Worm (Caenorhabditis elegans) whole organism, L1 larva: ENCODE results near the gene aat-8.
A peak's percentile ranks its signal among the peaks of the same experiment; 100 is the strongest.
"Not testable (repeated sequence)": the region's sequence is repeated elsewhere in the genome, so short reads cannot be mapped to it uniquely, and the experiment has no call there.

ENCODE experiments used
- C04F5.9 ChIP-seq: sonication (generic microtip); optimal IDR thresholded peaks from 2 replicates; lab custom pipeline; 2016; ENCODE audit warnings: missing genetic modification characterization, missing compliant biosample characterization
- C34B4.2 ChIP-seq: sonication (generic microtip); optimal IDR thresholded peaks from 2 replicates; lab custom pipeline; 2017; ENCODE audit warnings: mild to moderate bottlenecking, missing genetic modification characterization, missing compliant biosample characterization
- blmp-1 ChIP-seq: fragments of 150-350 bp; optimal IDR thresholded peaks from 2 replicates; lab custom pipeline; 2014; ENCODE audit warnings: missing biosample characterization, missing genetic modification characterization
- ceh-8 ChIP-seq: fragments of 200-800 bp; sonication (Bioruptor generic); optimal IDR thresholded peaks from 2 replicates; lab custom pipeline; 2018; ENCODE audit warnings: mild to moderate bottlenecking, missing genetic modification characterization, moderate library complexity, missing compliant biosample characterization
- ceh-82 ChIP-seq, 3 experiments: fragments of 150-350 bp in 1 of 3; sonication (generic microtip) in 2 of 3; optimal IDR thresholded peaks; 2 replicates each; lab custom pipeline; 2014 to 2017; ENCODE audit warnings: missing biosample characterization in 3 of 3, missing genetic modification characterization in 3 of 3
- ces-1 ChIP-seq: fragments of 150-350 bp; optimal IDR thresholded peaks from 2 replicates; lab custom pipeline; 2014; ENCODE audit warnings: missing biosample characterization, missing genetic modification reagents, missing genetic modification characterization
- dsc-1 ChIP-seq: sonication (generic microtip); optimal IDR thresholded peaks from 2 replicates; lab custom pipeline; 2016; ENCODE audit warnings: mild to moderate bottlenecking, missing genetic modification characterization, missing compliant biosample characterization
- efl-1 ChIP-seq, 4 experiments: fragments of 150-350 bp; optimal IDR thresholded peaks in 3 of 4; peaks in 1 of 4; 1 replicate in 1 of 4; 2 replicates in 3 of 4; lab custom pipeline; 2014; ENCODE audit warnings: missing biosample characterization in 2 of 4, missing genetic modification characterization in 2 of 4, missing genetic modification reagents in 2 of 4
- egl-13 ChIP-seq: sonication (generic microtip); optimal IDR thresholded peaks from 2 replicates; lab custom pipeline; 2016; ENCODE audit warnings: missing genotype, missing genetic modification reagents, missing genetic modification characterization, missing compliant biosample characterization
- fkh-4 ChIP-seq: sonication (generic microtip); optimal IDR thresholded peaks from 2 replicates; lab custom pipeline; 2016; ENCODE audit warnings: missing compliant biosample characterization, missing genetic modification characterization, borderline replicate concordance
- fos-1 ChIP-seq: fragments of 150-350 bp; optimal IDR thresholded peaks from 2 replicates; lab custom pipeline; 2014; ENCODE audit warnings: missing biosample characterization, missing genetic modification characterization
- grh-1 ChIP-seq: fragments of 200-800 bp; sonication (Bioruptor generic); IDR thresholded peaks from 2 replicates; pipeline ENCODE4 v1.3.6; 2022; ENCODE audit warnings: missing genetic modification reagents, missing genetic modification characterization, missing compliant biosample characterization
- hlh-17 ChIP-seq: fragments of 200-800 bp; sonication (Bioruptor generic); optimal IDR thresholded peaks from 2 replicates; lab custom pipeline; 2018; ENCODE audit warnings: missing genetic modification characterization, mild to moderate bottlenecking, missing compliant biosample characterization, moderate library complexity, borderline replicate concordance
- lin-14 ChIP-seq: fragments of 200-800 bp; sonication (Bioruptor generic); optimal IDR thresholded peaks from 2 replicates; lab custom pipeline; 2018; ENCODE audit warnings: mild to moderate bottlenecking, missing genetic modification characterization, moderate library complexity, missing compliant biosample characterization
- nhr-20 ChIP-seq: sonication (generic microtip); optimal IDR thresholded peaks from 2 replicates; lab custom pipeline; 2016; ENCODE audit warnings: mild to moderate bottlenecking, missing genetic modification characterization, missing compliant biosample characterization
- nhr-77 ChIP-seq: fragments of 150-350 bp; optimal IDR thresholded peaks from 2 replicates; lab custom pipeline; 2014; ENCODE audit warnings: missing biosample characterization, missing genetic modification characterization
- nhr-85 ChIP-seq: sonication (generic microtip); peaks from one replicate; lab custom pipeline; 2016; ENCODE audit warnings: missing genetic modification characterization, inconsistent platforms, missing compliant biosample characterization
- pag-3 ChIP-seq: sonication (generic microtip); optimal IDR thresholded peaks from 2 replicates; lab custom pipeline; 2017; ENCODE audit warnings: missing genetic modification characterization, mild to moderate bottlenecking, missing compliant biosample characterization, antibody characterized with exemption, borderline replicate concordance; ENCODE audit not compliant: insufficient read depth
- rnt-1 ChIP-seq: sonication (generic microtip); optimal IDR thresholded peaks from 2 replicates; lab custom pipeline; 2016; ENCODE audit warnings: mild to moderate bottlenecking, missing genetic modification characterization, moderate library complexity, missing compliant biosample characterization
- skn-1 ChIP-seq: fragments of 150-350 bp; optimal IDR thresholded peaks from 2 replicates; lab custom pipeline; 2014; ENCODE audit warnings: missing biosample characterization, missing genetic modification characterization
- unc-98 ChIP-seq: fragments of 200-800 bp; sonication (Bioruptor generic); IDR thresholded peaks from 2 replicates; pipeline ENCODE4 v1.3.6; 2022; ENCODE audit warnings: missing genetic modification characterization, missing compliant biosample characterization
- zag-1 ChIP-seq: fragments of 150-350 bp; optimal IDR thresholded peaks from 2 replicates; lab custom pipeline; 2014; ENCODE audit warnings: missing biosample characterization, missing genetic modification characterization
- zip-4 ChIP-seq: fragments of 200-800 bp; sonication (Bioruptor generic); optimal IDR thresholded peaks from 2 replicates; lab custom pipeline; 2018; ENCODE audit warnings: mild to moderate bottlenecking, missing genetic modification characterization, moderate library complexity, missing compliant biosample characterization
- ztf-4 ChIP-seq: fragments of 150-350 bp; optimal IDR thresholded peaks from 2 replicates; lab custom pipeline; 2014; ENCODE audit warnings: missing biosample characterization, missing genetic modification characterization

Gene aat-8

ce11 chrIV:3864944-3865343 is at the start of gene aat-8:
TSS of gene aat-8 (minus strand) at chrIV:3865044.
- TF ChIP-seq pag-3 (tag; lab: Kevin White, UChicago) = no peak
- peak; percentile 12 for TF ChIP-seq nhr-85 (tag; lab: Kevin White, UChicago)

DNA sequence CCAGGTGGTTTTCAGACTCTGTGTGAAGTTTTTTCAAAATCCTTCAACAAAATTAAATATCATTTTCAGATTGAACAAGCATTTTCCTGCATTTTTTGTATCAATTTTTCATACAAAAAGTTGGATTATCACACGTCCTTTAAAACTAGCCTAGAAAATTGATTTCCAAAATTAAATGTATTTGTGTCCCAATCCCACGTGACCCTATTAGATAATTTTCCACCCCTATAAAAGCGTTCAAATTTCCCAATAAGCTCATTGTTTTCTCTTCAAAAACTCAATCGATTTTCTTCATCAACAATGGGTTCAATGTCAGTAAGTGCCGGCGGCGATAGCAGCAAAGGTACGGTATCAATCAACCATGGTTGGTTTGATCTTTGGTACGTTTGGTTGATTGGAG is 49.6 kb upstream of the aat-8 start, which contains the start of gene F56D6.19:
Gene F56D6.19, plus strand, starts transcription at position 301 of the 400 bp plus-strand sequence.
- no peak for TF ChIP-seq efl-1 (optimal IDR thresholded peaks at IDR 0.05; lab: Kevin White, UChicago)
- peak in 1 of 2 experiments; percentile 64 for TF ChIP-seq efl-1 (GFP tag; optimal IDR thresholded peaks at IDR 0.05 in 1 of 2; lab: Kevin White, UChicago)
- TF ChIP-seq blmp-1 (tag; lab: Kevin White, UChicago) = no peak
- TF ChIP-seq, all 84 proteins: peak for 1

DNA sequence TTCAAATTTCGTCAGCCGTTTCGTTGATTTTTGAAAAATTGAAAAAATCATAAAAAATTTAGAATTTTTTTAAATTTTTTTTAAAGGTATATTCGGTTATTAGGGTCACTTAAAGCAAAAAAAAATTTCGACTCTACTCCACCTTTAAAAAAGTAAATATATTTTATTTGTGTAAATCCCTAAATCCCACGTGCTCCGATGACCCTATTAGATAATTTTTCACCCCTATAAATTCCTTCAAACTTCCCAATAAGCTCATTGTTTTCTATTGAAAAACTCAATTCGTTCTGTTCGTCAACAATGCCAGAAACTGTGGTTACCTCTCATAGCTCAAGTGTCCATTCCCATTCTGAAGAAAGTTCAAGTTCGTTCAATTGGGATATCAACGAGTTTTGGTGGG is 47.8 kb upstream of the aat-8 start, which contains the start of gene F56D6.20:
Gene F56D6.20, plus strand, starts transcription at position 301 of the 400 bp plus-strand sequence.
- TF ChIP-seq efl-1 (optimal IDR thresholded peaks at IDR 0.05; lab: Kevin White, UChicago) (no peak), efl-1 (GFP tag; optimal IDR thresholded peaks at IDR 0.05 in 1 of 2; lab: Kevin White, UChicago) (no peak), fos-1 (tag; lab: Kevin White, UChicago) (no peak)

ce11 chrIV:3911848-3912247 is 47.0 kb upstream of the aat-8 start, which contains the start of gene F56D6.18:
TSS of gene F56D6.18 (minus strand) at chrIV:3911948.
- not testable (repeated sequence) for TF ChIP-seq ztf-4; skn-1 (tag; lab: Kevin White, UChicago); unc-98

- no peak for TF ChIP-seq nhr-77 (tag; lab: Kevin White, UChicago)
These were observed 44.3 kb upstream of the aat-8 start, which contains the start of gene F56D6.13 for ce11 chrIV:3909114-3909513. TSS of gene F56D6.13 (plus strand) at chrIV:3909414.

- no peak for TF ChIP-seq ces-1 (GFP tag; lab: Kevin White, UChicago)
- TF ChIP-seq lin-14 (GFP tag; lab: Kevin White, UChicago) = no peak
- no peak for TF ChIP-seq nhr-20 (tag; lab: Kevin White, UChicago)
- no peak for TF ChIP-seq nhr-77 (tag; lab: Kevin White, UChicago)
- TF ChIP-seq, all 84 proteins: peak for 0
These were observed 42.8 kb upstream of the aat-8 start, which contains the start of the genes F56D6.22 and F56D6.12 for ce11 chrIV:3907506-3908188. TSS of gene F56D6.22 (minus strand) at chrIV:3907606. TSS of gene F56D6.12 (plus strand) at chrIV:3908138.

DNA sequence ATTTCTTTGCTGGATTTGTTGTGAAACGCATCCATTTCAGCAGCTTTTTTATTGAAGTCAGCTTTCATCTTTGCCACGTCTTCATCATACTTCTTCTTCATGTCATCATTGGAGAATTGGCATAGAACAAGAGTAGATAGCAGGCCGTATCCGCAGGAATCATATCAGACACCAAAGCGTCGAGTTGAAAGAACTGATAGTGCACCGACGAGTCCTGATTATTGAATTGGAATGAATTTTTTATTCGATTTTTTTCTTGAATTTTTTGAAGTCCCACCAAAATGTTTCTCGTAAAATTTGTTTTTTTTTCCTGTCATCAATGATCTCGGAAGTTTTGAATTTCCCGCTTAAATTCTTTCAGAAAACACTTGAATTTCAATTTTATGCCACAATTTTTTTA is 41.5 kb upstream of the aat-8 start, which contains the start of gene F56D6.11:
Gene F56D6.11, minus strand, starts transcription at position 101 of the 400 bp plus-strand sequence.
- TF ChIP-seq nhr-20 (tag; lab: Kevin White, UChicago) (no peak), egl-13 (tag; lab: Kevin White, UChicago) (no peak), grh-1 (GFP tag; lab: Robert Waterston, UW) (no peak), rnt-1 (tag; lab: Kevin White, UChicago) (no peak), hlh-17 (GFP tag; lab: Kevin White, UChicago) (no peak), ceh-8 (GFP tag; lab: Kevin White, UChicago) (no peak), zag-1 (no peak), C04F5.9 (no peak), unc-98 (no peak), C34B4.2 (tag; lab: Kevin White, UChicago) (no peak), fkh-4 (tag; lab: Kevin White, UChicago) (no peak), zip-4 (GFP tag; lab: Kevin White, UChicago) (no peak)

DNA sequence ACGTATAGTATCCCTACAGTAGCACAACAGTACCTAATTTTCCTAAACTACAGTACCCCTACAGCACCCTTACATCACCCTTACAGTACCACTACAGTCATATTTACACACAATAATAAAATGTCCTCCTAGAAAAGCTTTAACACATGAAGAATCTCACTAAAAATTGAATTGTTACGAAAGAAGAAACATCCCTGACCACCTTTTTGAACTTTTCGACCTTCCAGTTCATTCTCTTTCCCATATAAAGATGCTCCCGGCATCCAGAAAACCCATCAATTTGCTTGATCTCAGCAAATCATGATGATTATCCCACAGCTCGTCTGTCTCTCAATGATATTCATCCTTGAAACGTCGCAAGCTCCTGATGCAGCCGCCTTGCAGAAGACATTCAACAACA is 39.8 kb upstream of the aat-8 start, which contains the start of gene F56D6.21:
Gene F56D6.21, plus strand, starts transcription at position 301 of the 400 bp plus-strand sequence.
- TF ChIP-seq dsc-1 (no peak), ceh-82 (tag; optimal IDR thresholded peaks at IDR 0.05; lab: Kevin White, UChicago) (no peak), skn-1 (tag; lab: Kevin White, UChicago) (no peak)
- TF ChIP-seq, all 84 proteins: peak for 0
